Worm (Caenorhabditis elegans) whole organism, L1 larva: Measurements from ENCODE around the gene Y62E10A.20.

Experiments
- blmp-1 ChIP-seq: fragments of 150-350 bp; optimal IDR thresholded peaks from 2 replicates; lab custom pipeline; 2014; ENCODE audit warnings: missing biosample characterization, missing genetic modification characterization
- ces-1 ChIP-seq: fragments of 150-350 bp; optimal IDR thresholded peaks from 2 replicates; lab custom pipeline; 2014; ENCODE audit warnings: missing biosample characterization, missing genetic modification reagents, missing genetic modification characterization
- hlh-4 ChIP-seq: sonication (generic microtip); optimal IDR thresholded peaks from 2 replicates; lab custom pipeline; 2016; ENCODE audit warnings: mild to moderate bottlenecking, missing genetic modification characterization, missing compliant biosample characterization
- lin-13 ChIP-seq: fragments of 150-350 bp; optimal IDR thresholded peaks from 2 replicates; lab custom pipeline; 2014; ENCODE audit warnings: missing biosample characterization, missing genetic modification reagents, missing genetic modification characterization
- lsy-2 ChIP-seq, 2 experiments: fragments of 150-350 bp; optimal IDR thresholded peaks; 2 replicates each; lab custom pipeline; 2014; ENCODE audit warnings: missing biosample characterization in 2 of 2, missing genetic modification characterization in 2 of 2
- mep-1 ChIP-seq: fragments of 150-350 bp; optimal IDR thresholded peaks from 2 replicates; lab custom pipeline; 2014; ENCODE audit warnings: missing biosample characterization, missing genetic modification characterization
- nhr-71 ChIP-seq: sonication (generic microtip); optimal IDR thresholded peaks from 2 replicates; lab custom pipeline; 2016; ENCODE audit warnings: mild to moderate bottlenecking, missing genetic modification characterization, moderate library complexity, missing compliant biosample characterization
- unc-62 ChIP-seq: fragments of 150-350 bp; optimal IDR thresholded peaks from 2 replicates; lab custom pipeline; 2014; ENCODE audit warnings: missing biosample characterization, missing genetic modification reagents, missing genetic modification characterization
- zip-4 ChIP-seq: fragments of 200-800 bp; sonication (Bioruptor generic); optimal IDR thresholded peaks from 2 replicates; lab custom pipeline; 2018; ENCODE audit warnings: mild to moderate bottlenecking, missing genetic modification characterization, moderate library complexity, missing compliant biosample characterization
- ztf-11 ChIP-seq, 2 experiments: sonication (generic microtip); optimal IDR thresholded peaks; 2 replicates each; lab custom pipeline; 2016 to 2017; ENCODE audit warnings: missing genetic modification characterization in 2 of 2, missing biosample characterization in 1 of 2, missing compliant biosample characterization in 1 of 2
- ztf-4 ChIP-seq: fragments of 150-350 bp; optimal IDR thresholded peaks from 2 replicates; lab custom pipeline; 2014; ENCODE audit warnings: missing biosample characterization, missing genetic modification characterization

ce11 chrIV:13388779-13389178 is 2.9 kb upstream of the Y62E10A.20 start:
- TF ChIP-seq mep-1 (tag; lab: Kevin White, UChicago), result no peak
- TF ChIP-seq ztf-11 (tag; optimal IDR thresholded peaks at IDR 0.05; lab: Kevin White, UChicago), result no peak
- no peak for TF ChIP-seq hlh-4 (tag; lab: Kevin White, UChicago)
- no peak for TF ChIP-seq blmp-1 (tag; lab: Kevin White, UChicago)
- no peak for TF ChIP-seq unc-62 (GFP tag; lab: Kevin White, UChicago)
- no peak for TF ChIP-seq lin-13 (GFP tag; lab: Kevin White, UChicago)
- TF ChIP-seq nhr-71 (tag; lab: Kevin White, UChicago), result peak; percentile 42
- TF ChIP-seq zip-4 (GFP tag; lab: Kevin White, UChicago), result no peak
- TF ChIP-seq lsy-2 (tag; optimal IDR thresholded peaks at IDR 0.05; lab: Kevin White, UChicago), result no peak
- no peak for TF ChIP-seq ces-1 (GFP tag; lab: Kevin White, UChicago)
- TF ChIP-seq ztf-4 (tag; lab: Kevin White, UChicago), result no peak
